Worm (Caenorhabditis elegans) whole organism, L1 larva: Measurements from ENCODE around the gene clp-1.

Experiments used
- aha-1 ChIP-seq: fragments of 150-350 bp; optimal IDR thresholded peaks from 2 replicates; lab custom pipeline; 2014; ENCODE audit warnings: missing biosample characterization, missing genetic modification characterization
- ama-1 ChIP-seq: fragments of 150-350 bp; optimal IDR thresholded peaks from 2 replicates; lab custom pipeline; 2014
- ceh-63 ChIP-seq: fragments of 200-800 bp; sonication (Bioruptor generic); optimal IDR thresholded peaks from 2 replicates; lab custom pipeline; 2018; ENCODE audit warnings: mild to moderate bottlenecking, missing genetic modification characterization, missing compliant biosample characterization
- egl-27 ChIP-seq, 2 experiments: fragments of 150-350 bp in 1 of 2; sonication (generic microtip); optimal IDR thresholded peaks; 3 replicates each; lab custom pipeline; 2017 to 2018; ENCODE audit warnings: missing biosample characterization in 2 of 2, missing genetic modification characterization in 2 of 2, missing genetic modification reagents in 2 of 2
- mab-9 ChIP-seq: fragments of 200-800 bp; sonication (Bioruptor generic); IDR thresholded peaks from 2 replicates; pipeline ENCODE4 v1.3.6; 2022; ENCODE audit warnings: missing genetic modification reagents, missing genetic modification characterization, missing compliant biosample characterization
- nhr-20 ChIP-seq: sonication (generic microtip); optimal IDR thresholded peaks from 2 replicates; lab custom pipeline; 2016; ENCODE audit warnings: mild to moderate bottlenecking, missing genetic modification characterization, missing compliant biosample characterization
- nhr-237 ChIP-seq: fragments of 150-350 bp; optimal IDR thresholded peaks from 2 replicates; lab custom pipeline; 2014; ENCODE audit warnings: missing biosample characterization, missing genetic modification characterization
- pag-3 ChIP-seq: sonication (generic microtip); optimal IDR thresholded peaks from 2 replicates; lab custom pipeline; 2017; ENCODE audit warnings: missing genetic modification characterization, mild to moderate bottlenecking, missing compliant biosample characterization, antibody characterized with exemption, borderline replicate concordance; ENCODE audit not compliant: insufficient read depth
- zag-1 ChIP-seq: fragments of 150-350 bp; optimal IDR thresholded peaks from 2 replicates; lab custom pipeline; 2014; ENCODE audit warnings: missing biosample characterization, missing genetic modification characterization

DNA sequence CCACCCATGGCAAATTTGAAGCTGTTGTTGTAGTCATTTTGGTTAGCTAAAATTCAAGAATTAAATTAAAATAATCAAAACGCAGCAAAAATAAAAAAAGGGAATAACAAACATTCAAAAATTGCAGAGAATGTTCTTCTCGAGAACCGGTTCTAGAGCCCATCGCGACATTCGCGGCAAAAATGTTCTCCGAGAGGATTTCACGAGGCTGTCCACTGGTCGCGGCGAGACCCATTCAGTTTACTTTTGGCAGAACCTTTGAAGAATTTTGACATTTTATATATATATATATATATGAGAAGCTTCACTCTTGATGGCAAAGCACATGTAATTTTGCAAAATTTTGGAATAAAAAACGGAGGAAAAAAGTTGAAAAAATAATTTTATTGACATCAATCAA lies 49.7 kb downstream of the clp-1 start, which contains the start of gene F44B9.8:
- TF ChIP-seq egl-27 (tag; optimal IDR thresholded peaks at IDR 0.05; lab: Kevin White, UChicago) = no peak
- no peak for TF ChIP-seq ama-1 (lab: Kevin White, UChicago)
- TF ChIP-seq ceh-63 (GFP tag; lab: Kevin White, UChicago) = no peak
- no peak for TF ChIP-seq nhr-237 (tag; lab: Kevin White, UChicago)
- no peak for TF ChIP-seq mab-9
- TF ChIP-seq aha-1 (tag; lab: Kevin White, UChicago) = no peak
- TF ChIP-seq zag-1 (tag; lab: Kevin White, UChicago) = no peak
- peak; percentile 72 for TF ChIP-seq nhr-20 (tag; lab: Kevin White, UChicago)
- TF ChIP-seq pag-3 (tag; lab: Kevin White, UChicago) = no peak
